Worm (Caenorhabditis elegans) whole organism, L1 larva: Measurements from ENCODE around the gene cul-6.
A peak's percentile ranks its signal among the peaks of the same experiment; 100 is the strongest.

Source experiments
- C04F5.9 ChIP-seq: sonication (generic microtip); optimal IDR thresholded peaks from 2 replicates; lab custom pipeline; 2016; ENCODE audit warnings: missing genetic modification characterization, missing compliant biosample characterization
- C16A3.4 ChIP-seq: fragments of 150-350 bp; optimal IDR thresholded peaks from 2 replicates; lab custom pipeline; 2014; ENCODE audit warnings: missing biosample characterization, missing genetic modification characterization
- C34B4.2 ChIP-seq: sonication (generic microtip); optimal IDR thresholded peaks from 2 replicates; lab custom pipeline; 2017; ENCODE audit warnings: mild to moderate bottlenecking, missing genetic modification characterization, missing compliant biosample characterization
- F16B12.6 ChIP-seq: fragments of 150-350 bp; optimal IDR thresholded peaks from 2 replicates; lab custom pipeline; 2014; ENCODE audit warnings: missing biosample characterization, missing genetic modification characterization
- ama-1 ChIP-seq: fragments of 150-350 bp; optimal IDR thresholded peaks from 2 replicates; lab custom pipeline; 2014
- blmp-1 ChIP-seq: fragments of 150-350 bp; optimal IDR thresholded peaks from 2 replicates; lab custom pipeline; 2014; ENCODE audit warnings: missing biosample characterization, missing genetic modification characterization
- ceh-8 ChIP-seq: fragments of 200-800 bp; sonication (Bioruptor generic); optimal IDR thresholded peaks from 2 replicates; lab custom pipeline; 2018; ENCODE audit warnings: mild to moderate bottlenecking, missing genetic modification characterization, moderate library complexity, missing compliant biosample characterization
- ceh-82 ChIP-seq, 3 experiments: fragments of 150-350 bp in 1 of 3; sonication (generic microtip) in 2 of 3; optimal IDR thresholded peaks; 2 replicates each; lab custom pipeline; 2014 to 2017; ENCODE audit warnings: missing biosample characterization in 3 of 3, missing genetic modification characterization in 3 of 3
- ces-1 ChIP-seq: fragments of 150-350 bp; optimal IDR thresholded peaks from 2 replicates; lab custom pipeline; 2014; ENCODE audit warnings: missing biosample characterization, missing genetic modification reagents, missing genetic modification characterization
- dpl-1 ChIP-seq, 3 experiments: fragments of 150-350 bp in 2 of 3; sonication (generic microtip) in 1 of 3; optimal IDR thresholded peaks; 2 replicates each; lab custom pipeline; 2014 to 2017; ENCODE audit warnings: missing biosample characterization in 3 of 3, missing genetic modification characterization in 3 of 3, missing genetic modification reagents in 3 of 3
- dsc-1 ChIP-seq: sonication (generic microtip); optimal IDR thresholded peaks from 2 replicates; lab custom pipeline; 2016; ENCODE audit warnings: mild to moderate bottlenecking, missing genetic modification characterization, missing compliant biosample characterization
- efl-1 ChIP-seq, 4 experiments: fragments of 150-350 bp; optimal IDR thresholded peaks in 3 of 4; peaks in 1 of 4; 1 replicate in 1 of 4; 2 replicates in 3 of 4; lab custom pipeline; 2014; ENCODE audit warnings: missing biosample characterization in 2 of 4, missing genetic modification characterization in 2 of 4, missing genetic modification reagents in 2 of 4
- efl-3 ChIP-seq: fragments of 200-800 bp; sonication (Bioruptor generic); optimal IDR thresholded peaks from 2 replicates; lab custom pipeline; 2018; ENCODE audit warnings: mild to moderate bottlenecking, missing genetic modification characterization, missing compliant biosample characterization
- elt-3 ChIP-seq, 6 experiments: fragments of 150-350 bp in 1 of 6; sonication (generic microtip); optimal IDR thresholded peaks; 2 replicates each; lab custom pipeline; 2017 to 2018; ENCODE audit warnings: missing biosample characterization in 6 of 6, missing genetic modification characterization in 6 of 6, inconsistent platforms in 1 of 6
- grh-1 ChIP-seq: fragments of 200-800 bp; sonication (Bioruptor generic); IDR thresholded peaks from 2 replicates; pipeline ENCODE4 v1.3.6; 2022; ENCODE audit warnings: missing genetic modification reagents, missing genetic modification characterization, missing compliant biosample characterization
- hlh-17 ChIP-seq: fragments of 200-800 bp; sonication (Bioruptor generic); optimal IDR thresholded peaks from 2 replicates; lab custom pipeline; 2018; ENCODE audit warnings: missing genetic modification characterization, mild to moderate bottlenecking, missing compliant biosample characterization, moderate library complexity, borderline replicate concordance
- hlh-4 ChIP-seq: sonication (generic microtip); optimal IDR thresholded peaks from 2 replicates; lab custom pipeline; 2016; ENCODE audit warnings: mild to moderate bottlenecking, missing genetic modification characterization, missing compliant biosample characterization
- jun-1 ChIP-seq: fragments of 150-350 bp; optimal IDR thresholded peaks from 2 replicates; lab custom pipeline; 2014; ENCODE audit warnings: missing biosample characterization, missing genetic modification reagents, missing genetic modification characterization
- lin-13 ChIP-seq: fragments of 150-350 bp; optimal IDR thresholded peaks from 2 replicates; lab custom pipeline; 2014; ENCODE audit warnings: missing biosample characterization, missing genetic modification reagents, missing genetic modification characterization
- lin-14 ChIP-seq: fragments of 200-800 bp; sonication (Bioruptor generic); optimal IDR thresholded peaks from 2 replicates; lab custom pipeline; 2018; ENCODE audit warnings: mild to moderate bottlenecking, missing genetic modification characterization, moderate library complexity, missing compliant biosample characterization
- lin-15B ChIP-seq: fragments of 150-350 bp; sonication (generic microtip); optimal IDR thresholded peaks from 3 replicates; lab custom pipeline; 2014; ENCODE audit warnings: missing biosample characterization, missing genetic modification characterization
- lir-3 ChIP-seq: sonication (generic microtip); optimal IDR thresholded peaks from 2 replicates; lab custom pipeline; 2016; ENCODE audit warnings: mild to moderate bottlenecking, missing genetic modification characterization, moderate library complexity, missing compliant biosample characterization; ENCODE audit not compliant: poor library complexity
- mef-2 ChIP-seq: fragments of 150-350 bp; optimal IDR thresholded peaks from 2 replicates; lab custom pipeline; 2014; ENCODE audit warnings: missing biosample characterization, missing genetic modification characterization
- mep-1 ChIP-seq: fragments of 150-350 bp; optimal IDR thresholded peaks from 2 replicates; lab custom pipeline; 2014; ENCODE audit warnings: missing biosample characterization, missing genetic modification characterization
- nhr-11 ChIP-seq: fragments of 150-350 bp; optimal IDR thresholded peaks from 2 replicates; lab custom pipeline; 2014; ENCODE audit warnings: missing biosample characterization, missing genetic modification characterization
- nhr-12 ChIP-seq: sonication (generic microtip); optimal IDR thresholded peaks from 2 replicates; lab custom pipeline; 2017; ENCODE audit warnings: missing biosample characterization, missing genetic modification characterization
- nhr-19 ChIP-seq: fragments of 200-800 bp; sonication (Bioruptor generic); conservative IDR thresholded peaks from 2 replicates; pipeline ENCODE4 v1.3.6; 2022; ENCODE audit warnings: missing genetic modification characterization, missing compliant biosample characterization
- nhr-20 ChIP-seq: sonication (generic microtip); optimal IDR thresholded peaks from 2 replicates; lab custom pipeline; 2016; ENCODE audit warnings: mild to moderate bottlenecking, missing genetic modification characterization, missing compliant biosample characterization
- nhr-237 ChIP-seq: fragments of 150-350 bp; optimal IDR thresholded peaks from 2 replicates; lab custom pipeline; 2014; ENCODE audit warnings: missing biosample characterization, missing genetic modification characterization
- nhr-76 ChIP-seq: sonication (generic microtip); optimal IDR thresholded peaks from 2 replicates; lab custom pipeline; 2017; ENCODE audit warnings: missing biosample characterization, missing genetic modification characterization
- pag-3 ChIP-seq: sonication (generic microtip); optimal IDR thresholded peaks from 2 replicates; lab custom pipeline; 2017; ENCODE audit warnings: missing genetic modification characterization, mild to moderate bottlenecking, missing compliant biosample characterization, antibody characterized with exemption, borderline replicate concordance; ENCODE audit not compliant: insufficient read depth
- pqm-1 ChIP-seq: sonication (generic microtip); optimal IDR thresholded peaks from 3 replicates; lab custom pipeline; 2017; ENCODE audit warnings: missing biosample characterization, missing genetic modification characterization
- rnt-1 ChIP-seq: sonication (generic microtip); optimal IDR thresholded peaks from 2 replicates; lab custom pipeline; 2016; ENCODE audit warnings: mild to moderate bottlenecking, missing genetic modification characterization, moderate library complexity, missing compliant biosample characterization
- sox-4 ChIP-seq: sonication (generic microtip); optimal IDR thresholded peaks from 2 replicates; lab custom pipeline; 2016; ENCODE audit warnings: missing genetic modification characterization, missing compliant biosample characterization
- sptf-1 ChIP-seq: fragments of 150-350 bp; optimal IDR thresholded peaks from 2 replicates; lab custom pipeline; 2014; ENCODE audit warnings: missing biosample characterization, missing genetic modification characterization
- unc-130 ChIP-seq: fragments of 150-350 bp; optimal IDR thresholded peaks from 2 replicates; lab custom pipeline; 2017; ENCODE audit warnings: missing biosample characterization, missing genetic modification characterization, inconsistent platforms
- unc-30 ChIP-seq: sonication (generic microtip); optimal IDR thresholded peaks from 2 replicates; lab custom pipeline; 2017; ENCODE audit warnings: missing biosample characterization, missing genetic modification characterization
- unc-86 ChIP-seq: sonication (generic microtip); optimal IDR thresholded peaks from 2 replicates; lab custom pipeline; 2016; ENCODE audit warnings: missing genetic modification characterization, missing compliant biosample characterization
- xbp-1 ChIP-seq: sonication (generic microtip); optimal IDR thresholded peaks from 2 replicates; lab custom pipeline; 2016; ENCODE audit warnings: missing genetic modification characterization, missing compliant biosample characterization
- zip-4 ChIP-seq: fragments of 200-800 bp; sonication (Bioruptor generic); optimal IDR thresholded peaks from 2 replicates; lab custom pipeline; 2018; ENCODE audit warnings: mild to moderate bottlenecking, missing genetic modification characterization, moderate library complexity, missing compliant biosample characterization

The cul-6 gene

DNA sequence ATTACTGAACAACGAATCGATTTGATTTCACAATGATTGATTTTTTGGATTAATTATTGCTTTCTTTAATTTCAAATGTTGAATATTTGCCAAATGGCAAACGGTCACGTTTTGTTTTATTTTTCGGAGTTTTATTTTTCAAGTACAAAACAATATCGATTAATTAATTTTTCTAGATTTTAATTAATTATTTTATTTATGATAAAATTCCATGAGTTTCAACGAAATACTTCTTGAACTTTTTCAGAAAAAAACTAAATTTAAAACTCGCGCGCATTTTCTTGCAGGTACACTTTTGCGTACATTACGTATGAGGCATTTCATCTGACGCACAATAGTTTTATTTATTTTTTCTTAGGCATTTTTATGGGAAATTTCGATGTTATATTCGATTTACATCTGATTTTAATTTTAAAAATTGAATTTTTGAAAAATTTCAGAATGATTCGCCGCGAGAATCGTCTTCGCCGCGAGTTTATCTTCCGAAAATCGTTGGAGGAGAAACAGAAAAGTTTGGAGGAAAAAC, 31.3 kb downstream of the cul-6 start, which contains the start of the genes ZK795.2 and ZK795.3 (continued):
- peak; percentile 98 to 99 (median 98) for TF ChIP-seq dpl-1 (GFP tag; optimal IDR thresholded peaks at IDR 0.05; lab: Kevin White, UChicago)
- no peak for TF ChIP-seq pqm-1
- TF ChIP-seq pag-3 (tag; lab: Kevin White, UChicago) = no peak
- TF ChIP-seq nhr-237 (tag; lab: Kevin White, UChicago) = peak; percentile 5
- TF ChIP-seq jun-1 = peak; percentile 44
- peak; percentile 38 for TF ChIP-seq unc-86 (tag; lab: Kevin White, UChicago)
- peak; percentile 58 for TF ChIP-seq C16A3.4 (tag; lab: Kevin White, UChicago)
- no peak for TF ChIP-seq mef-2 (tag; lab: Kevin White, UChicago)
- peak; percentile 73 for TF ChIP-seq rnt-1 (tag; lab: Kevin White, UChicago)
- TF ChIP-seq hlh-4 = no peak
- TF ChIP-seq grh-1 (GFP tag; lab: Robert Waterston, UW) = no peak
- TF ChIP-seq lin-14 (GFP tag; lab: Kevin White, UChicago) = peak; percentile 71
- peak; percentile 58 for TF ChIP-seq blmp-1
- TF ChIP-seq F16B12.6 = peak; percentile 97
- no peak for TF ChIP-seq lir-3 (tag; lab: Kevin White, UChicago)
- TF ChIP-seq nhr-76 = no peak
- TF ChIP-seq nhr-12 (tag; lab: Kevin White, UChicago) = no peak
- TF ChIP-seq C34B4.2 (tag; lab: Kevin White, UChicago) = no peak
- TF ChIP-seq nhr-20 (tag; lab: Kevin White, UChicago) = peak; percentile 65
- no peak for TF ChIP-seq zip-4
- peak; percentile 15 for TF ChIP-seq unc-130 (tag; lab: Kevin White, UChicago)
- TF ChIP-seq unc-30 (tag; lab: Kevin White, UChicago) = no peak
- TF ChIP-seq efl-1 (optimal IDR thresholded peaks at IDR 0.05; lab: Kevin White, UChicago) = peak; percentile 98 to 100
- TF ChIP-seq efl-1 (GFP tag; optimal IDR thresholded peaks at IDR 0.05 in 1 of 2; lab: Kevin White, UChicago) = peak; percentile 99 to 100
- peak; percentile 66 for TF ChIP-seq nhr-19 (GFP tag; lab: Robert Waterston, UW)
- no peak for TF ChIP-seq sptf-1 (tag; lab: Kevin White, UChicago)
- peak; percentile 69 for TF ChIP-seq lin-13
- peak; percentile 62 for TF ChIP-seq xbp-1
- peak in 2 of 6 experiments; percentile 26 to 43 for TF ChIP-seq elt-3 (tag; optimal IDR thresholded peaks at IDR 0.05; lab: Kevin White, UChicago)
- peak; percentile 5 for TF ChIP-seq nhr-11 (tag; lab: Kevin White, UChicago)
- peak; percentile 87 for TF ChIP-seq mep-1
- TF ChIP-seq dsc-1 (tag; lab: Kevin White, UChicago) = peak; percentile 61
- no peak for TF ChIP-seq ceh-8
- no peak for TF ChIP-seq C04F5.9 (tag; lab: Kevin White, UChicago)

DNA sequence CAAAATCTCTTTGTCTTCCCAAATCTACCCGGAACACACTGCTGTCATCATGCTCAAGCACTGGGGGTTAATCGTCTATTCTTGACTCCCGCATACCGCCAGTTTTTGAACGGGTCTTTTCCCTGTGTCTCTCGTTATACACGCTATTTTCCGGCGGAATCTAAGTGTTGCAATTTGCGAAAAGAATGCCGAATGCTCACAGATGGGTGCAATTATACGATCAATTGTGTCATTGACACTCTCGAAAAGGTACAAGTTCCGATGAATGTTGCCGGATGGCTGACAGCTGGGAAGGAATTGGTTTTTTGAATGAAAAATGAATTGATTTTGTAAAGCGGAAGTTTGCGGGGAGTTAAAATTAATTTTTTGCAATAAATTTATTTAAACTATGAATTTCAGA, 38.3 kb downstream of the cul-6 start:
- TF ChIP-seq ama-1 (lab: Kevin White, UChicago) (no peak), sox-4 (tag; lab: Kevin White, UChicago) (no peak), ces-1 (GFP tag; lab: Kevin White, UChicago) (no peak)
- TF ChIP-seq, all 84 proteins: peak for 0

ce11 chrIV:12549014-12549413, 41.2 kb downstream of the cul-6 start:
- TF ChIP-seq efl-3 (GFP tag; lab: Kevin White, UChicago) (no peak), ceh-82 (tag; optimal IDR thresholded peaks at IDR 0.05; lab: Kevin White, UChicago) (no peak), hlh-17 (no peak), unc-130 (tag; lab: Kevin White, UChicago) (no peak), zip-4 (no peak), lin-15B (tag; lab: Kevin White, UChicago) (no peak)
